Worm (Caenorhabditis elegans) whole organism, young adult: ENCODE data around the gene T02B11.8.

ENCODE experiments used
- F22D6.2 ChIP-seq: sonication (generic microtip); optimal IDR thresholded peaks from 2 replicates; lab custom pipeline; 2016; ENCODE audit warnings: mild to moderate bottlenecking, missing genetic modification characterization, missing compliant biosample characterization
- ceh-58 ChIP-seq: fragments of 200-800 bp; sonication (Bioruptor generic); IDR thresholded peaks from 2 replicates; pipeline ENCODE4 v1.3.6; 2022; ENCODE audit warnings: missing genetic modification characterization, missing compliant biosample characterization
- chd-7 ChIP-seq: sonication (generic microtip); optimal IDR thresholded peaks from 2 replicates; lab custom pipeline; 2016; ENCODE audit warnings: mild to moderate bottlenecking, missing genetic modification characterization, moderate library complexity, missing compliant biosample characterization
- die-1 ChIP-seq: sonication (generic microtip); optimal IDR thresholded peaks from 2 replicates; lab custom pipeline; 2016; ENCODE audit warnings: missing genotype, mild to moderate bottlenecking, missing genetic modification characterization, missing compliant biosample characterization
- egl-18 ChIP-seq: fragments of 200-800 bp; sonication (Bioruptor generic); IDR thresholded peaks from 2 replicates; pipeline ENCODE4 v1.3.6; 2022; ENCODE audit warnings: missing genetic modification reagents, missing genetic modification characterization, missing compliant biosample characterization
- ets-4 ChIP-seq: fragments of 200-800 bp; sonication (Bioruptor generic); optimal IDR thresholded peaks from 2 replicates; lab custom pipeline; 2018; ENCODE audit warnings: mild to moderate bottlenecking, missing genetic modification characterization, missing compliant biosample characterization
- lin-35 ChIP-seq, 3 experiments: fragments of 150-350 bp in 2 of 3; sonication (generic microtip) in 1 of 3; optimal IDR thresholded peaks; 2 replicates each; lab custom pipeline; 2014 to 2018; ENCODE audit warnings: missing biosample characterization in 3 of 3, missing genetic modification characterization in 3 of 3, missing genetic modification reagents in 3 of 3
- rec-8 ChIP-seq, 2 experiments: sonication (generic microtip); optimal IDR thresholded peaks; 2 replicates each; lab custom pipeline; 2016; ENCODE audit warnings: mild to moderate bottlenecking in 2 of 2, missing genetic modification characterization in 2 of 2, missing genetic modification reagents in 2 of 2, missing genotype in 2 of 2, missing biosample characterization in 1 of 2, missing compliant biosample characterization in 1 of 2, moderate library complexity in 1 of 2
- unc-62 ChIP-seq: fragments of 150-350 bp; optimal IDR thresholded peaks from 2 replicates; lab custom pipeline; 2014; ENCODE audit warnings: missing biosample characterization, missing genetic modification reagents, missing genetic modification characterization

ce11 chrV:847521-847920 lies 30.9 kb downstream of the T02B11.8 start, which contains the start of gene srbc-13:
- no peak for TF ChIP-seq unc-62 (GFP tag; lab: Kevin White, UChicago)
- TF ChIP-seq egl-18 (GFP tag; lab: Robert Waterston, UW), result no peak
- TF ChIP-seq lin-35 (GFP tag; optimal IDR thresholded peaks at IDR 0.05; lab: Kevin White, UChicago), result no peak
- no peak for TF ChIP-seq ceh-58 (GFP tag; lab: Robert Waterston, UW)
- no peak for TF ChIP-seq ets-4 (GFP tag; lab: Kevin White, UChicago)
- TF ChIP-seq F22D6.2 (tag; lab: Kevin White, UChicago), result no peak
- no peak for TF ChIP-seq rec-8 (tag; optimal IDR thresholded peaks at IDR 0.05; lab: Kevin White, UChicago)
- no peak for TF ChIP-seq chd-7 (tag; lab: Kevin White, UChicago)
- no peak for TF ChIP-seq die-1 (tag; lab: Kevin White, UChicago)
